Worm (Caenorhabditis elegans) whole organism, young adult: ENCODE results near the gene lido-10.
"Not testable (repeated sequence)": the region's sequence is repeated elsewhere in the genome, so short reads cannot be mapped to it uniquely, and the experiment has no call there.

Experiments
- C06A6.2 ChIP-seq: fragments of 200-800 bp; sonication (Bioruptor generic); conservative IDR thresholded peaks from 2 replicates; pipeline ENCODE4 v1.3.6; 2022; ENCODE audit warnings: missing genetic modification characterization, missing compliant biosample characterization
- F37B4.10 ChIP-seq: fragments of 200-800 bp; sonication (Bioruptor generic); IDR thresholded peaks from 2 replicates; pipeline ENCODE4 v1.3.6; 2022; ENCODE audit warnings: missing genetic modification characterization, missing compliant biosample characterization
- Y79H2A.3 ChIP-seq: fragments of 200-800 bp; sonication (Bioruptor generic); conservative IDR thresholded peaks from 2 replicates; pipeline ENCODE4 v1.3.6; 2022; ENCODE audit warnings: missing genetic modification reagents, missing genetic modification characterization, missing compliant biosample characterization
- Y95B8A.8 ChIP-seq: fragments of 200-800 bp; sonication (Bioruptor generic); IDR thresholded peaks from 2 replicates; pipeline ENCODE4 v1.3.6; 2022; ENCODE audit warnings: missing genetic modification reagents, missing genetic modification characterization, missing compliant biosample characterization
- akir-1 ChIP-seq: fragments of 200-800 bp; sonication (Bioruptor generic); optimal IDR thresholded peaks from 2 replicates; lab custom pipeline; 2018; ENCODE audit warnings: mild to moderate bottlenecking, missing genetic modification characterization, moderate library complexity, missing compliant biosample characterization
- attf-5 ChIP-seq: fragments of 200-800 bp; sonication (Bioruptor generic); optimal IDR thresholded peaks from 2 replicates; lab custom pipeline; 2018; ENCODE audit warnings: mild to moderate bottlenecking, missing genetic modification characterization, missing compliant biosample characterization
- attf-6 ChIP-seq: fragments of 200-800 bp; sonication (Bioruptor generic); IDR thresholded peaks from 2 replicates; pipeline ENCODE4 v1.3.6; 2022; ENCODE audit warnings: missing genetic modification reagents, missing genetic modification characterization, missing compliant biosample characterization
- ccch-3 ChIP-seq: fragments of 200-800 bp; sonication (Bioruptor generic); optimal IDR thresholded peaks from 2 replicates; lab custom pipeline; 2018; ENCODE audit warnings: mild to moderate bottlenecking, missing genetic modification characterization, missing compliant biosample characterization
- cebp-1 ChIP-seq, 2 experiments: fragments of 200-800 bp in 1 of 2; sonication (Bioruptor generic) in 1 of 2; sonication (generic microtip) in 1 of 2; IDR thresholded peaks in 1 of 2; optimal IDR thresholded peaks in 1 of 2; 2 replicates each; pipeline versions ENCODE4 v1.3.6 to Lab custom; 2017 to 2022; ENCODE audit warnings: missing compliant biosample characterization in 2 of 2, missing genetic modification characterization in 2 of 2, mild to moderate bottlenecking in 1 of 2, missing genetic modification reagents in 1 of 2, moderate library complexity in 1 of 2
- cebp-2 ChIP-seq: fragments of 200-800 bp; sonication (Bioruptor generic); IDR thresholded peaks from 2 replicates; pipeline ENCODE4 v1.3.6; 2022; ENCODE audit warnings: missing genetic modification characterization, missing compliant biosample characterization
- ceh-100 ChIP-seq: fragments of 200-800 bp; sonication (Bioruptor generic); IDR thresholded peaks from 2 replicates; pipeline ENCODE4 v1.3.6; 2022; ENCODE audit warnings: missing genetic modification reagents, missing genetic modification characterization, missing compliant biosample characterization
- ceh-58 ChIP-seq: fragments of 200-800 bp; sonication (Bioruptor generic); IDR thresholded peaks from 2 replicates; pipeline ENCODE4 v1.3.6; 2022; ENCODE audit warnings: missing genetic modification characterization, missing compliant biosample characterization
- die-1 ChIP-seq: sonication (generic microtip); optimal IDR thresholded peaks from 2 replicates; lab custom pipeline; 2016; ENCODE audit warnings: missing genotype, mild to moderate bottlenecking, missing genetic modification characterization, missing compliant biosample characterization
- egl-18 ChIP-seq: fragments of 200-800 bp; sonication (Bioruptor generic); IDR thresholded peaks from 2 replicates; pipeline ENCODE4 v1.3.6; 2022; ENCODE audit warnings: missing genetic modification reagents, missing genetic modification characterization, missing compliant biosample characterization
- fkh-3 ChIP-seq: sonication (generic microtip); optimal IDR thresholded peaks from 2 replicates; lab custom pipeline; 2016; ENCODE audit warnings: mild to moderate bottlenecking, missing genetic modification characterization, missing compliant biosample characterization
- gei-17 ChIP-seq: fragments of 200-800 bp; sonication (Bioruptor generic); optimal IDR thresholded peaks from 2 replicates; lab custom pipeline; 2018; ENCODE audit warnings: mild to moderate bottlenecking, missing genetic modification characterization, missing compliant biosample characterization
- hmg-1.2 ChIP-seq: fragments of 200-800 bp; sonication (Bioruptor generic); IDR thresholded peaks from 2 replicates; pipeline ENCODE4 v1.3.6; 2022; ENCODE audit warnings: missing genetic modification reagents, missing genetic modification characterization, missing compliant biosample characterization
- lin-40 ChIP-seq: sonication (generic microtip); optimal IDR thresholded peaks from 2 replicates; lab custom pipeline; 2016; ENCODE audit warnings: missing genetic modification characterization, mild to moderate bottlenecking, missing compliant biosample characterization, missing genotype, missing genetic modification reagents
- mcd-1 ChIP-seq: fragments of 200-800 bp; sonication (Bioruptor generic); IDR thresholded peaks from 2 replicates; pipeline ENCODE4 v1.3.6; 2022; ENCODE audit warnings: missing genetic modification reagents, missing genetic modification characterization, missing compliant biosample characterization
- nfya-1 ChIP-seq: sonication (generic microtip); optimal IDR thresholded peaks from 2 replicates; lab custom pipeline; 2017; ENCODE audit warnings: antibody characterized with exemption, missing compliant biosample characterization, missing genetic modification characterization, borderline replicate concordance; ENCODE audit not compliant: insufficient read depth
- nfya-2 ChIP-seq: fragments of 200-800 bp; sonication (Bioruptor generic); IDR thresholded peaks from 2 replicates; pipeline ENCODE4 v1.3.6; 2022; ENCODE audit warnings: missing genetic modification reagents, missing genetic modification characterization, missing compliant biosample characterization
- nhr-90 ChIP-seq: sonication (generic microtip); optimal IDR thresholded peaks from 2 replicates; lab custom pipeline; 2016; ENCODE audit warnings: missing genotype, mild to moderate bottlenecking, missing genetic modification characterization, missing compliant biosample characterization
- rec-8 ChIP-seq, 2 experiments: sonication (generic microtip); optimal IDR thresholded peaks; 2 replicates each; lab custom pipeline; 2016; ENCODE audit warnings: mild to moderate bottlenecking in 2 of 2, missing genetic modification characterization in 2 of 2, missing genetic modification reagents in 2 of 2, missing genotype in 2 of 2, missing biosample characterization in 1 of 2, missing compliant biosample characterization in 1 of 2, moderate library complexity in 1 of 2
- rpc-1 ChIP-seq, 2 experiments: fragments of 150-350 bp in 1 of 2; sonication (generic microtip) in 1 of 2; optimal IDR thresholded peaks; 2 replicates each; lab custom pipeline; 2014 to 2018; ENCODE audit warnings: missing biosample characterization in 1 of 2, missing genetic modification characterization in 1 of 2, missing genetic modification reagents in 1 of 2, missing genotype in 1 of 2
- sptf-2 ChIP-seq: fragments of 200-800 bp; sonication (Bioruptor generic); optimal IDR thresholded peaks from 2 replicates; lab custom pipeline; 2018; ENCODE audit warnings: mild to moderate bottlenecking, missing genetic modification characterization, missing compliant biosample characterization
- tlf-1 ChIP-seq: fragments of 200-800 bp; sonication (Bioruptor generic); optimal IDR thresholded peaks from 2 replicates; lab custom pipeline; 2018; ENCODE audit warnings: mild to moderate bottlenecking, missing genetic modification characterization, missing compliant biosample characterization
- unc-62 ChIP-seq: fragments of 150-350 bp; optimal IDR thresholded peaks from 2 replicates; lab custom pipeline; 2014; ENCODE audit warnings: missing biosample characterization, missing genetic modification reagents, missing genetic modification characterization
- zfh-2 ChIP-seq: fragments of 200-800 bp; sonication (Bioruptor generic); conservative IDR thresholded peaks from 2 replicates; pipeline ENCODE4 v1.3.6; 2022; ENCODE audit warnings: missing genetic modification reagents, missing genetic modification characterization, missing compliant biosample characterization
- ztf-18 ChIP-seq: sonication (generic microtip); optimal IDR thresholded peaks from 2 replicates; lab custom pipeline; 2016; ENCODE audit warnings: missing genotype, mild to moderate bottlenecking, missing genetic modification characterization, missing compliant biosample characterization
- ztf-22 ChIP-seq: fragments of 200-800 bp; sonication (Bioruptor generic); optimal IDR thresholded peaks from 2 replicates; lab custom pipeline; 2018; ENCODE audit warnings: mild to moderate bottlenecking, missing genetic modification characterization, moderate library complexity, missing compliant biosample characterization
- ztf-26 ChIP-seq: sonication (generic microtip); optimal IDR thresholded peaks from 2 replicates; lab custom pipeline; 2017; ENCODE audit warnings: missing genetic modification characterization, missing compliant biosample characterization

lido-10 gene

DNA sequence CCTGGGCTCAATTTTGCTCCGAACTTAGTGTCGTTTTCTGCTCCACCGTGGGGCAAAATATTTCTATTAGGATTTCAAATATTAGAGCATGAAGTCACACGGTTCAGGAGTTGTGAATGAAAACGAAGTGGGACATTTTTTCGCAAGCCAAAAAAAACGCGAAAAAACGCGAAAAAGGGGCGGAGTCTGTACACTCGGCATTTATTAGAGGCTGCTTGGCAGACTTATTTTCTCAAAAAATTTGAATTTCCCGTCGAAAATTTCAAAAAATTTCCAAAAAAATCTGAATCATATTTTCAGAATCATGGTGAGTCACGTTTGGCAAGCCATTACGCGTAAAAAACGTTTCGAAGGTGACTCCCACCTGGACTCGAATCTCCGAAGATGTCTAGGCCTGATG lies 30.2 kb downstream of the lido-10 start, which contains the start of gene B0454.6:
Gene B0454.6, plus strand, starts transcription at position 301 of the 400 bp plus-strand sequence.
- TF ChIP-seq nhr-90 (tag; lab: Kevin White, UChicago); ccch-3; die-1 (tag; lab: Kevin White, UChicago): not testable (repeated sequence)

DNA sequence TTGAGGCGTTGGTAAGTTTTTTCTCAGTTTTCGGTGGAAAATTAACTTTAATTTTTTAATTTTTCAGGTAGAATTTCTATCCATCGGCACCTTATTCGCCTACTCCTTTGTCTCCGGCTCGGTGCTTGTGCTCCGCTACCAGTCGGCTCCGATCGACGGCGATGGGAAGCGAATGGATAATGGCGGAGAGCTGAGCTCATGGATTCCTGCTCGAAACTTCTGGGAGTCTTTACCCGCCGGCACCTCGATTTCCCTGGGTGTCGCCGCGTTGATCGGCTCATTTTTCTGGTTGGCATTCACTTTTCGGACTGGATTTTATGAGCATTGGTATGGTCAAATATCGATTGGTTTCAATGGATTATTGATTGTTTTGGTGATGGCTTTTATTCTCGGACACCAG lies 32.6 kb downstream of the lido-10 start:
- TF ChIP-seq fkh-3 (tag; lab: Kevin White, UChicago) (no peak), zfh-2 (peak; percentile 68)
- TF ChIP-seq, all 124 proteins: peak for 1

DNA sequence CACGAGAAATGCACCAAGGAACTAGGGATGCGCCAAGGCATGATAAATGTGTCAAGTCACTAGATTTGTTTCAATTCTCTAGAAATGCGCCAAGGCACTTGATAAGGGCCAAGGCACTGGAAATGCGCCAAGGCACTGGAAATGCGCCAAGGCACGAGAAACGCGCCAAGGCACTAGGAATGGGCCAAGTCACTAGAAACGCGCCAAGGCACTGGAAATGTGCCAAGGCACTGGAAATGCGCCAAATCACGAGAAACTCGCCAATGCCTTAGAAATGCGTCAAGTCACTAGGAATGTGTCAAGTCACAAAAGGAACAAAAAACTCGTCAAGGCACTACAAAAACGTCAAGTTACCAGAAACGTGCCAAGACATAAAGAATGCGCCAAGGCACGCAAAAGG lies 34.0 kb downstream of the lido-10 start:
- TF ChIP-seq gei-17 (GFP tag; lab: Kevin White, UChicago) (peak; percentile 9), ztf-22 (no peak), cebp-1 (GFP tag; IDR thresholded peaks at IDR 0.05; lab: Robert Waterston, UW) (no peak), cebp-1 (tag; optimal IDR thresholded peaks at IDR 0.05; lab: Kevin White, UChicago) (peak; percentile 9), Y79H2A.3 (GFP tag; lab: Robert Waterston, UW) (no peak), hmg-1.2 (GFP tag; lab: Robert Waterston, UW) (no peak), ztf-18 (tag; lab: Kevin White, UChicago) (peak; percentile 89), Y95B8A.8 (GFP tag; lab: Robert Waterston, UW) (0 out of 2 replicates have a peak, but pooled peaks have one; percentile 14), rec-8 (tag; optimal IDR thresholded peaks at IDR 0.05; lab: Kevin White, UChicago) (no peak), lin-40 (tag; lab: Kevin White, UChicago) (peak; percentile 30), mcd-1 (GFP tag; lab: Robert Waterston, UW) (peak; percentile 41), attf-5 (peak; percentile 5), ztf-26 (peak; percentile 80)

DNA sequence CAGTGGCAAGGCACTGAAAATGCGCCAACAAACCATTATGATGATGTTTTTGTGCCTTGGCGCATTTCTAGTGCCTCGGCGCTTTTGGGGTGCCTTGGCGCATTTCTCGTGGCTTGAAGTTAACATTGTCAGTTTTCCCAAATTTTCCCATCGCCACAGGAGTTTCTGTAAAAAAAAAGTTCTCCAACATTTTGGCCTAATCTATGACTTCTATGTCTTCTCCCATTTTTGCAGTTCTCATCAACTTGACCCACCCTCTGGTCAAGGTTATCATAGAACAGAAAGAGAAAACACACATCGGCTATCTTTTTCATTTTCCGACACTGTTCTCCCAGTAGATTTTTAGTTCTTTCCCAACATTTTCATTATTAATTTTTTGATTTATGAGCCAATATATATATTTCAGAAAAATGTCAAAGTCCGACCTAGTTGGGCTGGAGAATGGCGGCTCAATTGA lies 36.2 kb downstream of the lido-10 start, which contains the start of the genes B0454.26 and B0454.5:
Gene B0454.26, minus strand, starts transcription at position 101 of the 457 bp plus-strand sequence.
Gene B0454.5, plus strand, starts transcription at position 407 of the 457 bp plus-strand sequence.
- TF ChIP-seq ccch-3 (no peak), F37B4.10 (GFP tag; lab: Robert Waterston, UW) (0 out of 2 replicates have a peak, but pooled peaks have one; percentile 50), attf-6 (no peak), unc-62 (GFP tag; lab: Kevin White, UChicago) (no peak), ztf-18 (tag; lab: Kevin White, UChicago) (peak; percentile 28)

DNA sequence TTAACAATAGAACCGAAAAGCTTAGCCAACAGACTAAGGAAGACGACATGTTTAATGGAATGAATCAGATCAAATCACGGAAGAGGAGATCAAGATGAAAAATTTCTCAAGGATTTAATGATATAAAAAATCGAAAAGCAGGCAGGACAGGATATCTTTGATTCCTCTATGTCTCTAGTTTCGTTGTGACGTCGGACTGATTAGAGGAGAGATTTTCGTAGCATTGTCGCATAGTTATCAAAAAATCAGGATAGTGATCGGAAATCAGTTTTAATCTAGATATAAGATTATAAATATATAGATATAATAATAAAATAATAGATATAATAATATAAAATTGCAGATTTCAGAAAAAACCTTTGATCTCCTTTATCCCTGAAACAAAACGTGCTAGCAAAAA lies 41.0 kb downstream of the lido-10 start, which contains the start of gene B0454.8:
Gene B0454.8, minus strand, starts transcription at position 101 of the 400 bp plus-strand sequence.
- no peak for TF ChIP-seq cebp-2
- no peak for TF ChIP-seq hmg-1.2 (GFP tag; lab: Robert Waterston, UW)
- no peak for TF ChIP-seq nfya-2 (GFP tag; lab: Robert Waterston, UW)
- no peak for TF ChIP-seq sptf-2 (GFP tag; lab: Kevin White, UChicago)
- TF ChIP-seq ceh-58 (GFP tag; lab: Robert Waterston, UW) = no peak
- TF ChIP-seq lin-40 (tag; lab: Kevin White, UChicago) = no peak
- no peak for TF ChIP-seq akir-1
- no peak for TF ChIP-seq egl-18 (GFP tag; lab: Robert Waterston, UW)
- no peak for TF ChIP-seq C06A6.2 (GFP tag; lab: Robert Waterston, UW)
- no peak for TF ChIP-seq ceh-100
- TF ChIP-seq nfya-1 (tag; lab: Kevin White, UChicago) = no peak
- no peak for TF ChIP-seq ztf-26
- TF ChIP-seq tlf-1 (GFP tag; lab: Kevin White, UChicago) = no peak
- TF ChIP-seq rpc-1 (optimal IDR thresholded peaks at IDR 0.05; lab: Kevin White, UChicago) = no peak
- no peak for TF ChIP-seq rpc-1 (tag; optimal IDR thresholded peaks at IDR 0.05; lab: Kevin White, UChicago)
